Worm (Caenorhabditis elegans): ENCODE data around the gene F15E6.6.

DNA sequence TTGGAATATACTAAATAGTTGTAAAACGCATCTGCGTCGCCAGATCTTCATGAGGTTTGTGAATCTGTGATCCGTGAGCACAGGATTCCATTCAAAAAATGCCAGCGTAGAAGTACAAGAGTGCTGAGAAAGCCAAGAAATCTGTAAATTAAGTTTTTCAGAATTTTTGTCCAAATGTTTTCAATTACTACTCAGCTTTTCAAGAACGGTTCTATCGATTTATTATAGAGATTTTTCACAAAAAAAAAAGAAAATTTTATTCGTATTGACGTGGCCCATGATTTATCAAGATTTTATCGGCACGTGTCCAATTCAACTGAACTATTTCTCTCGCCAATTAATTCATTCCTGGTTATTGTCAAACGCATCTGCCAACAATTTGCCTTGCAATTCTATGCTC is 14.6 kb downstream of the F15E6.6 start, which contains the start of gene F36A4.3:
- TF ChIP-seq ama-1 (optimal IDR thresholded peaks at IDR 0.05) (no peak), ama-1 (GFP tag; optimal IDR thresholded peaks at IDR 0.05) (no peak), Y67H2A.10 (GFP tag; conservative IDR thresholded peaks at IDR 0.05) (no peak), lag-1 (GFP tag; IDR thresholded peaks at IDR 0.05) (no peak), nhr-90 (tag; optimal IDR thresholded peaks at IDR 0.05) (no peak), D2030.7 (GFP tag; IDR thresholded peaks at IDR 0.05) (no peak), unc-130 (GFP tag; optimal IDR thresholded peaks at IDR 0.05) (no peak), sea-2 (GFP tag; IDR thresholded peaks at IDR 0.05) (no peak)

Measured in whole organism, young adult.